Fruit fly (Drosophila melanogaster): ENCODE results near the gene CG5254.

The CG5254 gene

DNA sequence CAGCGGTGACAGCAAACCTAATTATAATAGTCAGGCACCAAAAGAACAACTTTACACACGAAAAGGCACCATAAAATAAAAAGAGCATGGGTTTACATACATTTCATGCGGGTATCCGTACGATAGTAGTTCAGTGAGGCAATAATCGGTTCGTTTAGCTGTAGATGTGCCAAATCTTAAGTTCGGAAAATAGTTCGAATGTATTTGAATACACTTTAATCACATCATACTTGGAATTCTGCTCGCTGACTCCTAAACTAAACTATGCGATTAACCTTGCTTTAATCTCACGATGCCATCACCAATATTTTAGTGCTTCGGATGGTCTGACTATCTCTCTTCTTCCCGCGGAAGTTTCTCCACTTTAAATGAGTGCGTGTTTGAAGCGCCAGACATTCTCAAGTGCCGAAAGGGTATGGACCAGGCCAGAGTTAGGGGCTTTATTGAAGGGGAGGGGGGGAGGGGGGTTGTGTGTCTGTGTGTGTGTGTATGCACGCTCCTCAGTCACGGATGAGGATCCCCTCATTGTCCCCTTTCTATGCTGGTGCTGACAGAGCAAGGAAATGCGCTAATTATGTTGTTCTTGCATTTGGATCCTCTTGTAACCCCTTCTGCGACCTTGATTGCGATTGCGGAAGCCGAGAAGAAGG is 36.8 kb upstream of the CG5254 start:
- TF ChIP-seq foxo (GFP tag; optimal IDR thresholded peaks at IDR 0.05) (no peak), rgr (GFP tag; optimal IDR thresholded peaks at IDR 0.05) (no peak), Dfd (GFP tag; optimal IDR thresholded peaks at IDR 0.05) (peak; percentile 55), psq (GFP tag; optimal IDR thresholded peaks at IDR 0.05) (peak; percentile 5), woc (GFP tag; optimal IDR thresholded peaks at IDR 0.05) (peak; percentile 13), Myc (optimal IDR thresholded peaks at IDR 0.05) (no peak)

DNA sequence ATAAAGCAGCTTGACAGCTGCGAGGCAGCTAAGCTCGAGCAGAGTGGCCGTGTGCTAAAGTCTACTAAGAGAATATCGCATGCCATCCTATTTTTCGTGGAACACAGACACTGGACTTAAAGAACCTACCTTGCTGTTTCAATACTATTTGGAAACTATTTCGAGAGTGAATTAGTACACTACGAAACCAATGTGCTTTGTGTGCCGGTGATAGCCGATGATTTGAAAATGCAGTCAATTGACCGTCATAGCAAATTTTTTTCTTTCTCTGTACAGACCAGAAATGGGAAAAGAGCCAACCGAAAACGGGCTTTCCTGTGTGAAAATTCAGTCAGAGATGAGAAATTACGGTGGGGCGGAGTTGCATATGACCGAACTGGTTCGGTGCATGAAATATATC is 34.8 kb upstream of the CG5254 start:
- TF ChIP-seq Jra (GFP tag; optimal IDR thresholded peaks at IDR 0.05) (no peak), CrebA (GFP tag; optimal IDR thresholded peaks at IDR 0.05; ENCODE audit: borderline replicate concordance) (no peak), h (GFP tag; optimal IDR thresholded peaks at IDR 0.05) (no peak), CG32264 (GFP tag; optimal IDR thresholded peaks at IDR 0.05) (no peak), Mio (GFP tag; optimal IDR thresholded peaks at IDR 0.05) (no peak)

DNA sequence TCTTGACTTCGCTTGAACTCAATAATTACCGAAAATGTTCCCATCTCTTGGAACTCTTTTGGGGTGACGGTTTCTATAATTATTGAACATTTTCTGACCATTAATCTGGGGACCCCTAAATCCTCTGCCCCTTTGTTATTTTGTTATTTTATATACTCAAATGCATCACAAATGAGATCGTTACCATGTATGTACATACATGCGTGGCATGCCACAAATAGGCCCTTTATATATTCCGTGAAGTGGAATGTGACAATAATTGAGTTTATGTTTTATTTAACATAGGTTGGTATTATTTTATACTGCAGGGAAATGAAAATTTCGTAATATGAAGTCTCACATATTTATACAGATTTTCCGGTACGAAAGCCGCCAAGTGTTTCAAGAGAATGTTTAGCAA is 32.3 kb upstream of the CG5254 start:
- TF ChIP-seq Hr83 (GFP tag; optimal IDR thresholded peaks at IDR 0.05; ENCODE audit: poor library complexity, severe bottlenecking) (no peak), Hr78 (GFP tag; optimal IDR thresholded peaks at IDR 0.05) (no peak), rgr (GFP tag; optimal IDR thresholded peaks at IDR 0.05) (no peak), foxo (GFP tag; optimal IDR thresholded peaks at IDR 0.05) (no peak), woc (GFP tag; optimal IDR thresholded peaks at IDR 0.05) (no peak), pan (optimal IDR thresholded peaks at IDR 0.05) (no peak), fru (GFP tag; optimal IDR thresholded peaks at IDR 0.05) (no peak), Hnf4 (GFP tag; optimal IDR thresholded peaks at IDR 0.05) (no peak), Mio (GFP tag; optimal IDR thresholded peaks at IDR 0.05) (no peak), sage (GFP tag; optimal IDR thresholded peaks at IDR 0.05) (no peak), br (GFP tag; optimal IDR thresholded peaks at IDR 0.05) (no peak), ey (GFP tag; optimal IDR thresholded peaks at IDR 0.05) (no peak), dsf (GFP tag; optimal IDR thresholded peaks at IDR 0.05; ENCODE audit: borderline replicate concordance) (no peak), N (GFP tag; optimal IDR thresholded peaks at IDR 0.05) (no peak), Myc (optimal IDR thresholded peaks at IDR 0.05) (no peak), brk (GFP tag; optimal IDR thresholded peaks at IDR 0.05) (no peak), GATAd (GFP tag; optimal IDR thresholded peaks at IDR 0.05) (no peak), usp (GFP tag; optimal IDR thresholded peaks at IDR 0.05) (no peak)

DNA sequence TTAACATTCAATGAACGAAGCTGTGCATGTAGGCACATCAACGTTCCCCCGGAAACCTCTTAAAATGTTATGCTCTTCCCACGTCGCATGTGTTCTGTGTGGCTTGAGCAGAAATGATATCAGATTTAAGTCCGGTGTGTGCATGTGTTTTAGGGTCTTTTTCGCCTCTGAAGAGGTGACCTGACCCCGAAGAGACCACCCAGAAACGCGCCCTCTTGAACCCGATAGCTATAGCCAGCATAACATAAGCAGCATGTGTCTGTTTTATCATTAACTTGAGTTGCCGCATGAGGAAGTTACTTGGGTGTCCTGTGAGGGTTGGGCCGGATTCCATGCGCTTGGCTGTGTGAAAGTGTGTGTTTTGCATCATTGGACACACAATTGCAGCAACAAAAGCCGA is 31.2 kb upstream of the CG5254 start:
- no peak for TF ChIP-seq usp (GFP tag; optimal IDR thresholded peaks at IDR 0.05)
- no peak for TF ChIP-seq tai (GFP tag; optimal IDR thresholded peaks at IDR 0.05)
- TF ChIP-seq woc (GFP tag; optimal IDR thresholded peaks at IDR 0.05), result no peak
- TF ChIP-seq GATAd (GFP tag; optimal IDR thresholded peaks at IDR 0.05), result no peak
- no peak for TF ChIP-seq sv (GFP tag; optimal IDR thresholded peaks at IDR 0.05)
- no peak for TF ChIP-seq lola (GFP tag; optimal IDR thresholded peaks at IDR 0.05)
- no peak for TF ChIP-seq Sp1 (GFP tag; optimal IDR thresholded peaks at IDR 0.05)
- no peak for TF ChIP-seq rgr (GFP tag; optimal IDR thresholded peaks at IDR 0.05)
- no peak for TF ChIP-seq Myc (optimal IDR thresholded peaks at IDR 0.05)
- TF ChIP-seq CG9705 (GFP tag; optimal IDR thresholded peaks at IDR 0.05), result no peak

DNA sequence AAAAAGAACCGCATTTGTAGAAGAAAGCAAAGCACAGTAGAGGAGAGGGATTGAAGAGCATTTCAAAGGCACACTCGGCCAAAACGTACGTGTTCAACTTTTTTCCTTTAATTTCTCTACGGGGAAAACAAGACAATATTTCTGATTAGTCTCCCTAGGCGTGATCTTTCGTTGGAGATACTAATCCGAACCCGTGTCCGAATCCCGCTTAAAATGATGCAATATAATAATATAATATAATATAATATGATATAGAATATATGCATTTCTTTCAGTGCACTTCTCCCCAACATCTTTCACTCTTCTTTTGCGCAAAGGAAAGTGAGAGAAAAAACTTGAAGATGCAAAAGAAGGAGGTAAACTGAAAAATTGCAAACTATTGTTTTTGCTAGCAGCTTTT is 25.7 kb upstream of the CG5254 start:
- TF ChIP-seq sage (GFP tag; optimal IDR thresholded peaks at IDR 0.05) (no peak), dmrt93B (GFP tag; optimal IDR thresholded peaks at IDR 0.05) (no peak), foxo (GFP tag; optimal IDR thresholded peaks at IDR 0.05) (peak in 1 of 2 experiments; percentile 2), Jra (GFP tag; optimal IDR thresholded peaks at IDR 0.05) (no peak), psq (GFP tag; optimal IDR thresholded peaks at IDR 0.05) (peak; percentile 38), woc (GFP tag; optimal IDR thresholded peaks at IDR 0.05) (no peak), brk (GFP tag; optimal IDR thresholded peaks at IDR 0.05) (no peak), usp (GFP tag; optimal IDR thresholded peaks at IDR 0.05) (no peak)

DNA sequence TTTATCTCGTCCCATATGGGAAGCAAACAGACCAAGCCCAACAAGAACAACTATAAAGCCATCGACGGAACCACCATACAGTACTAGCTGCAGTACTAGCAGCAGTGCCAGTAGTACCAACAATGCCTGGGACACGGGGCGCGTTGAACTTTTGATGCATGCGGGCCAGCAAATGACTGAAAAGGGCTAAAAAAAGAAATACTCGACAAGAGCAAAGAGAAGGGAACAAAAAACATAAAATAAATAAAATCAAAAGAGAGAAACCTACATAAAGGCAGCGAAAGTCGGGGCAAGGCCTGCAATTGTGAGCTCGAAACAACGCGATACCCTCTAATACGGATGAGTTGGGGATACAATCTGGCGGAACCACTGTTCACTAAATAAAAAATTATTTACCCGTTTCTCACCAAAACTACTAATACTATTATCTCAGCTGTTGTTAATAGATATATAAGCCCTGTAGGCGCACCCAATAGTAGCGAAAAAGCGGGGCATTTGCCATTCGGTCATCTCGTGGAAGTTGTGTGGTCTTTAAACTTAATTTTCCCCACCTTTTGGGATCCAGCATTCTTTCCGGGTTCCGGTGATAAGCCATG is 10.4 kb upstream of the CG5254 start:
- TF ChIP-seq dmrt93B (GFP tag; optimal IDR thresholded peaks at IDR 0.05), result no peak
- TF ChIP-seq fru (GFP tag; optimal IDR thresholded peaks at IDR 0.05), result no peak
- TF ChIP-seq rgr (GFP tag; optimal IDR thresholded peaks at IDR 0.05), result no peak
- peak; percentile 14 for TF ChIP-seq ey (GFP tag; optimal IDR thresholded peaks at IDR 0.05)
- no peak for TF ChIP-seq brk (GFP tag; optimal IDR thresholded peaks at IDR 0.05)
- no peak for TF ChIP-seq dsf (GFP tag; optimal IDR thresholded peaks at IDR 0.05; ENCODE audit: borderline replicate concordance)
- TF ChIP-seq GATAd (GFP tag; optimal IDR thresholded peaks at IDR 0.05), result no peak
- no peak for TF ChIP-seq usp (GFP tag; optimal IDR thresholded peaks at IDR 0.05)
- TF ChIP-seq Myc (optimal IDR thresholded peaks at IDR 0.05), result no peak
- TF ChIP-seq CrebA (GFP tag; optimal IDR thresholded peaks at IDR 0.05; ENCODE audit: borderline replicate concordance), result no peak
- TF ChIP-seq Sp1 (GFP tag; optimal IDR thresholded peaks at IDR 0.05), result no peak
- TF ChIP-seq woc (GFP tag; optimal IDR thresholded peaks at IDR 0.05), result no peak
- TF ChIP-seq br (GFP tag; optimal IDR thresholded peaks at IDR 0.05), result no peak
- TF ChIP-seq h (GFP tag; optimal IDR thresholded peaks at IDR 0.05), result peak; percentile 39
- TF ChIP-seq tai (GFP tag; optimal IDR thresholded peaks at IDR 0.05), result no peak
- no peak for TF ChIP-seq jim (GFP tag; optimal IDR thresholded peaks at IDR 0.05)
- TF ChIP-seq CG32264 (GFP tag; optimal IDR thresholded peaks at IDR 0.05), result no peak
- no peak for TF ChIP-seq HLH106 (tag; optimal IDR thresholded peaks at IDR 0.05)
- TF ChIP-seq psq (GFP tag; optimal IDR thresholded peaks at IDR 0.05), result peak; percentile 11

Data from whole organism, wandering third instar larva.